Worm (Caenorhabditis elegans) whole organism, L1 larva: ENCODE measurements around the gene ugt-15.

Source experiments
- C04F5.9 ChIP-seq: sonication (generic microtip); optimal IDR thresholded peaks from 2 replicates; lab custom pipeline; 2016; ENCODE audit warnings: missing genetic modification characterization, missing compliant biosample characterization
- alr-1 ChIP-seq: fragments of 200-800 bp; sonication (Bioruptor generic); optimal IDR thresholded peaks from 2 replicates; lab custom pipeline; 2018; ENCODE audit warnings: borderline replicate concordance, mild to moderate bottlenecking, missing genetic modification characterization, missing compliant biosample characterization
- aly-2 ChIP-seq: fragments of 150-350 bp; optimal IDR thresholded peaks from 2 replicates; lab custom pipeline; 2014; ENCODE audit warnings: missing biosample characterization, missing genetic modification characterization
- ama-1 ChIP-seq: fragments of 150-350 bp; optimal IDR thresholded peaks from 2 replicates; lab custom pipeline; 2014
- blmp-1 ChIP-seq: fragments of 150-350 bp; optimal IDR thresholded peaks from 2 replicates; lab custom pipeline; 2014; ENCODE audit warnings: missing biosample characterization, missing genetic modification characterization
- ceh-63 ChIP-seq: fragments of 200-800 bp; sonication (Bioruptor generic); optimal IDR thresholded peaks from 2 replicates; lab custom pipeline; 2018; ENCODE audit warnings: mild to moderate bottlenecking, missing genetic modification characterization, missing compliant biosample characterization
- ceh-8 ChIP-seq: fragments of 200-800 bp; sonication (Bioruptor generic); optimal IDR thresholded peaks from 2 replicates; lab custom pipeline; 2018; ENCODE audit warnings: mild to moderate bottlenecking, missing genetic modification characterization, moderate library complexity, missing compliant biosample characterization
- ceh-82 ChIP-seq, 3 experiments: fragments of 150-350 bp in 1 of 3; sonication (generic microtip) in 2 of 3; optimal IDR thresholded peaks; 2 replicates each; lab custom pipeline; 2014 to 2017; ENCODE audit warnings: missing biosample characterization in 3 of 3, missing genetic modification characterization in 3 of 3
- ceh-90 ChIP-seq: sonication (generic microtip); optimal IDR thresholded peaks from 2 replicates; lab custom pipeline; 2016; ENCODE audit warnings: missing genetic modification characterization, missing compliant biosample characterization
- efl-1 ChIP-seq, 4 experiments: fragments of 150-350 bp; optimal IDR thresholded peaks in 3 of 4; peaks in 1 of 4; 1 replicate in 1 of 4; 2 replicates in 3 of 4; lab custom pipeline; 2014; ENCODE audit warnings: missing biosample characterization in 2 of 4, missing genetic modification characterization in 2 of 4, missing genetic modification reagents in 2 of 4
- efl-3 ChIP-seq: fragments of 200-800 bp; sonication (Bioruptor generic); optimal IDR thresholded peaks from 2 replicates; lab custom pipeline; 2018; ENCODE audit warnings: mild to moderate bottlenecking, missing genetic modification characterization, missing compliant biosample characterization
- egl-13 ChIP-seq: sonication (generic microtip); optimal IDR thresholded peaks from 2 replicates; lab custom pipeline; 2016; ENCODE audit warnings: missing genotype, missing genetic modification reagents, missing genetic modification characterization, missing compliant biosample characterization
- ets-5 ChIP-seq: fragments of 200-800 bp; sonication (Bioruptor generic); IDR thresholded peaks from 2 replicates; pipeline ENCODE4 v1.3.6; 2022; ENCODE audit warnings: missing genetic modification characterization, missing compliant biosample characterization
- fkh-4 ChIP-seq: sonication (generic microtip); optimal IDR thresholded peaks from 2 replicates; lab custom pipeline; 2016; ENCODE audit warnings: missing compliant biosample characterization, missing genetic modification characterization, borderline replicate concordance
- grh-1 ChIP-seq: fragments of 200-800 bp; sonication (Bioruptor generic); IDR thresholded peaks from 2 replicates; pipeline ENCODE4 v1.3.6; 2022; ENCODE audit warnings: missing genetic modification reagents, missing genetic modification characterization, missing compliant biosample characterization
- hlh-17 ChIP-seq: fragments of 200-800 bp; sonication (Bioruptor generic); optimal IDR thresholded peaks from 2 replicates; lab custom pipeline; 2018; ENCODE audit warnings: missing genetic modification characterization, mild to moderate bottlenecking, missing compliant biosample characterization, moderate library complexity, borderline replicate concordance
- hlh-4 ChIP-seq: sonication (generic microtip); optimal IDR thresholded peaks from 2 replicates; lab custom pipeline; 2016; ENCODE audit warnings: mild to moderate bottlenecking, missing genetic modification characterization, missing compliant biosample characterization
- hpl-2 ChIP-seq: fragments of 150-350 bp; optimal IDR thresholded peaks from 2 replicates; lab custom pipeline; 2014; ENCODE audit warnings: missing biosample characterization, missing genetic modification reagents, missing genetic modification characterization
- irx-1 ChIP-seq: sonication (generic microtip); optimal IDR thresholded peaks from 2 replicates; lab custom pipeline; 2016; ENCODE audit warnings: missing genetic modification characterization, missing compliant biosample characterization
- jun-1 ChIP-seq: fragments of 150-350 bp; optimal IDR thresholded peaks from 2 replicates; lab custom pipeline; 2014; ENCODE audit warnings: missing biosample characterization, missing genetic modification reagents, missing genetic modification characterization
- lin-13 ChIP-seq: fragments of 150-350 bp; optimal IDR thresholded peaks from 2 replicates; lab custom pipeline; 2014; ENCODE audit warnings: missing biosample characterization, missing genetic modification reagents, missing genetic modification characterization
- lin-14 ChIP-seq: fragments of 200-800 bp; sonication (Bioruptor generic); optimal IDR thresholded peaks from 2 replicates; lab custom pipeline; 2018; ENCODE audit warnings: mild to moderate bottlenecking, missing genetic modification characterization, moderate library complexity, missing compliant biosample characterization
- lin-35 ChIP-seq, 2 experiments: fragments of 150-350 bp; optimal IDR thresholded peaks; 2 replicates each; lab custom pipeline; 2014; ENCODE audit warnings: missing biosample characterization in 2 of 2, missing genetic modification characterization in 2 of 2, missing genetic modification reagents in 2 of 2
- lin-39 ChIP-seq: fragments of 150-350 bp; optimal IDR thresholded peaks from 2 replicates; lab custom pipeline; 2014; ENCODE audit warnings: missing biosample characterization, missing genetic modification reagents, missing genetic modification characterization
- mdl-1 ChIP-seq, 2 experiments: fragments of 150-350 bp; optimal IDR thresholded peaks; 2 replicates each; lab custom pipeline; 2014 to 2017; ENCODE audit warnings: missing biosample characterization in 2 of 2, missing genetic modification characterization in 2 of 2, inconsistent platforms in 1 of 2
- mef-2 ChIP-seq: fragments of 150-350 bp; optimal IDR thresholded peaks from 2 replicates; lab custom pipeline; 2014; ENCODE audit warnings: missing biosample characterization, missing genetic modification characterization
- nhr-11 ChIP-seq: fragments of 150-350 bp; optimal IDR thresholded peaks from 2 replicates; lab custom pipeline; 2014; ENCODE audit warnings: missing biosample characterization, missing genetic modification characterization
- nhr-12 ChIP-seq: sonication (generic microtip); optimal IDR thresholded peaks from 2 replicates; lab custom pipeline; 2017; ENCODE audit warnings: missing biosample characterization, missing genetic modification characterization
- nhr-28 ChIP-seq: fragments of 150-350 bp; optimal IDR thresholded peaks from 2 replicates; lab custom pipeline; 2014; ENCODE audit warnings: missing biosample characterization, missing genetic modification characterization
- nhr-47 ChIP-seq: sonication (generic microtip); optimal IDR thresholded peaks from 2 replicates; lab custom pipeline; 2016; ENCODE audit warnings: mild to moderate bottlenecking, missing genetic modification characterization, moderate library complexity, missing compliant biosample characterization
- nhr-71 ChIP-seq: sonication (generic microtip); optimal IDR thresholded peaks from 2 replicates; lab custom pipeline; 2016; ENCODE audit warnings: mild to moderate bottlenecking, missing genetic modification characterization, moderate library complexity, missing compliant biosample characterization
- nhr-84 ChIP-seq: sonication (generic microtip); optimal IDR thresholded peaks from 2 replicates; lab custom pipeline; 2017; ENCODE audit warnings: missing biosample characterization, missing genetic modification characterization
- nhr-85 ChIP-seq: sonication (generic microtip); peaks from one replicate; lab custom pipeline; 2016; ENCODE audit warnings: missing genetic modification characterization, inconsistent platforms, missing compliant biosample characterization
- nhr-90 ChIP-seq: sonication (generic microtip); optimal IDR thresholded peaks from 2 replicates; lab custom pipeline; 2016; ENCODE audit warnings: mild to moderate bottlenecking, missing genetic modification characterization, missing compliant biosample characterization; ENCODE audit not compliant: poor library complexity
- pag-3 ChIP-seq: sonication (generic microtip); optimal IDR thresholded peaks from 2 replicates; lab custom pipeline; 2017; ENCODE audit warnings: missing genetic modification characterization, mild to moderate bottlenecking, missing compliant biosample characterization, antibody characterized with exemption, borderline replicate concordance; ENCODE audit not compliant: insufficient read depth
- pax-3 ChIP-seq: fragments of 200-800 bp; sonication (Bioruptor generic); optimal IDR thresholded peaks from 2 replicates; lab custom pipeline; 2018; ENCODE audit warnings: mild to moderate bottlenecking, missing genetic modification characterization, moderate library complexity, missing compliant biosample characterization
- rnt-1 ChIP-seq: sonication (generic microtip); optimal IDR thresholded peaks from 2 replicates; lab custom pipeline; 2016; ENCODE audit warnings: mild to moderate bottlenecking, missing genetic modification characterization, moderate library complexity, missing compliant biosample characterization
- skn-1 ChIP-seq: fragments of 150-350 bp; optimal IDR thresholded peaks from 2 replicates; lab custom pipeline; 2014; ENCODE audit warnings: missing biosample characterization, missing genetic modification characterization
- snu-23 ChIP-seq: sonication (generic microtip); optimal IDR thresholded peaks from 2 replicates; lab custom pipeline; 2016; ENCODE audit warnings: missing genetic modification characterization, missing compliant biosample characterization
- sox-4 ChIP-seq: sonication (generic microtip); optimal IDR thresholded peaks from 2 replicates; lab custom pipeline; 2016; ENCODE audit warnings: missing genetic modification characterization, missing compliant biosample characterization
- sup-37 ChIP-seq: fragments of 200-800 bp; sonication (Bioruptor generic); optimal IDR thresholded peaks from 2 replicates; lab custom pipeline; 2018; ENCODE audit warnings: mild to moderate bottlenecking, missing genetic modification characterization, missing compliant biosample characterization
- tlp-1 ChIP-seq: fragments of 150-350 bp; optimal IDR thresholded peaks from 2 replicates; lab custom pipeline; 2014; ENCODE audit warnings: missing biosample characterization, missing genetic modification characterization
- unc-62 ChIP-seq: fragments of 150-350 bp; optimal IDR thresholded peaks from 2 replicates; lab custom pipeline; 2014; ENCODE audit warnings: missing biosample characterization, missing genetic modification reagents, missing genetic modification characterization
- unc-86 ChIP-seq: sonication (generic microtip); optimal IDR thresholded peaks from 2 replicates; lab custom pipeline; 2016; ENCODE audit warnings: missing genetic modification characterization, missing compliant biosample characterization
- vab-15 ChIP-seq: sonication (generic microtip); optimal IDR thresholded peaks from 2 replicates; lab custom pipeline; 2017; ENCODE audit warnings: missing genotype, mild to moderate bottlenecking, missing genetic modification characterization, missing compliant biosample characterization
- zag-1 ChIP-seq: fragments of 150-350 bp; optimal IDR thresholded peaks from 2 replicates; lab custom pipeline; 2014; ENCODE audit warnings: missing biosample characterization, missing genetic modification characterization
- zip-4 ChIP-seq: fragments of 200-800 bp; sonication (Bioruptor generic); optimal IDR thresholded peaks from 2 replicates; lab custom pipeline; 2018; ENCODE audit warnings: mild to moderate bottlenecking, missing genetic modification characterization, moderate library complexity, missing compliant biosample characterization
- ztf-11 ChIP-seq, 2 experiments: sonication (generic microtip); optimal IDR thresholded peaks; 2 replicates each; lab custom pipeline; 2016 to 2017; ENCODE audit warnings: missing genetic modification characterization in 2 of 2, missing biosample characterization in 1 of 2, missing compliant biosample characterization in 1 of 2
- ztf-4 ChIP-seq: fragments of 150-350 bp; optimal IDR thresholded peaks from 2 replicates; lab custom pipeline; 2014; ENCODE audit warnings: missing biosample characterization, missing genetic modification characterization

Gene ugt-15

ce11 chrV:12867997-12868396, 40.7 kb downstream of the ugt-15 start, which contains the start of gene nspg-1:
TSS of gene nspg-1 (minus strand) at chrV:12868097.
- TF ChIP-seq zip-4 (GFP tag; lab: Kevin White, UChicago) (no peak), lin-35 (GFP tag; optimal IDR thresholded peaks at IDR 0.05; lab: Kevin White, UChicago) (no peak), sox-4 (no peak), lin-13 (GFP tag; lab: Kevin White, UChicago) (no peak), blmp-1 (no peak), hlh-17 (GFP tag; lab: Kevin White, UChicago) (no peak), ama-1 (lab: Kevin White, UChicago) (no peak), hlh-4 (tag; lab: Kevin White, UChicago) (no peak), skn-1 (tag; lab: Kevin White, UChicago) (no peak), ztf-11 (tag; optimal IDR thresholded peaks at IDR 0.05; lab: Kevin White, UChicago) (no peak), alr-1 (tag; lab: Kevin White, UChicago) (no peak), lin-14 (GFP tag; lab: Kevin White, UChicago) (no peak), ets-5 (no peak)
- TF ChIP-seq, all 84 proteins: peak for 0

DNA sequence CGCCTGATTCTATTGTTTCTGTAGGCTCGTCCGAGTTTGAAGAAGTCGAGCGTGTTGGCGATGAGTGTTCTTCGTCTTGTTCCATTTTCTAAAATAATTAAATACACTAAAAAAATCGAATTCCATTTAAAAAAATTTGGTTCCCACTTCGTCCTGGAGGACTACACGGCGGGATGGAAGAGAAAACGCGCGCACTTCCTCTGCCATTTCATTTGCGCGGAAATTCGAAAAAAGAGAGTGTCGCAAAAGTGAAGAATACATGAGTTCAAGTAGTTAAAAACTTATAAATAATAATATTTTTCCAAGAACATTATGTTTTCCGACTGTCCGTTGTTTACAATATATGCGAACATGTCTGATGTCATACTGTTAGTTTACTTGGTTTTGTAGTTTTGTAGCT, 42.6 kb downstream of the ugt-15 start, which contains the start of gene T07F10.3:
Gene T07F10.3, minus strand, starts transcription at position 98 of the 400 bp plus-strand sequence.
- TF ChIP-seq zip-4 (GFP tag; lab: Kevin White, UChicago) (peak; percentile 90), alr-1 (tag; lab: Kevin White, UChicago) (no peak), jun-1 (tag; lab: Kevin White, UChicago) (peak; percentile 73), efl-3 (GFP tag; lab: Kevin White, UChicago) (peak; percentile 90), ceh-8 (peak; percentile 92), nhr-84 (tag; lab: Kevin White, UChicago) (no peak), ceh-90 (tag; lab: Kevin White, UChicago) (peak; percentile 100), unc-62 (GFP tag; lab: Kevin White, UChicago) (no peak), sox-4 (peak; percentile 97), nhr-11 (tag; lab: Kevin White, UChicago) (peak; percentile 71), egl-13 (peak; percentile 98), pag-3 (tag; lab: Kevin White, UChicago) (no peak), hpl-2 (GFP tag; lab: Kevin White, UChicago) (no peak), nhr-28 (peak; percentile 16), mef-2 (tag; lab: Kevin White, UChicago) (no peak), C04F5.9 (tag; lab: Kevin White, UChicago) (peak; percentile 95), snu-23 (peak; percentile 94), nhr-90 (peak; percentile 98), blmp-1 (peak; percentile 76), lin-39 (tag; lab: Kevin White, UChicago) (peak; percentile 84), rnt-1 (peak; percentile 100), tlp-1 (tag; lab: Kevin White, UChicago) (no peak), nhr-85 (tag; lab: Kevin White, UChicago) (peak; percentile 99), zag-1 (tag; lab: Kevin White, UChicago) (no peak), ztf-4 (peak; percentile 42), sup-37 (GFP tag; lab: Kevin White, UChicago) (peak; percentile 89), mdl-1 (tag; optimal IDR thresholded peaks at IDR 0.05; lab: Kevin White, UChicago) (peak in 1 of 2 experiments; percentile 75), pax-3 (peak; percentile 100), ceh-63 (GFP tag; lab: Kevin White, UChicago) (peak; percentile 88), irx-1 (peak; percentile 99), vab-15 (tag; lab: Kevin White, UChicago) (peak; percentile 86), grh-1 (GFP tag; lab: Robert Waterston, UW) (peak; percentile 91), nhr-71 (tag; lab: Kevin White, UChicago) (peak; percentile 97), aly-2 (tag; lab: Kevin White, UChicago) (peak; percentile 57), unc-86 (tag; lab: Kevin White, UChicago) (peak; percentile 93), lin-35 (GFP tag; optimal IDR thresholded peaks at IDR 0.05; lab: Kevin White, UChicago) (peak; percentile 98 to 99), skn-1 (tag; lab: Kevin White, UChicago) (peak; percentile 88), nhr-47 (tag; lab: Kevin White, UChicago) (peak; percentile 98), ceh-82 (tag; optimal IDR thresholded peaks at IDR 0.05; lab: Kevin White, UChicago) (peak; percentile 85 to 92 (median 91)), efl-1 (optimal IDR thresholded peaks at IDR 0.05; lab: Kevin White, UChicago) (peak; percentile 87 to 99), efl-1 (GFP tag; optimal IDR thresholded peaks at IDR 0.05 in 1 of 2; lab: Kevin White, UChicago) (peak; percentile 98 to 100), fkh-4 (tag; lab: Kevin White, UChicago) (peak; percentile 99), nhr-12 (tag; lab: Kevin White, UChicago) (no peak), lin-13 (GFP tag; lab: Kevin White, UChicago) (peak; percentile 80)
